Worm (Caenorhabditis elegans): ENCODE data around the gene C27H5.6.

The C27H5.6 gene

DNA sequence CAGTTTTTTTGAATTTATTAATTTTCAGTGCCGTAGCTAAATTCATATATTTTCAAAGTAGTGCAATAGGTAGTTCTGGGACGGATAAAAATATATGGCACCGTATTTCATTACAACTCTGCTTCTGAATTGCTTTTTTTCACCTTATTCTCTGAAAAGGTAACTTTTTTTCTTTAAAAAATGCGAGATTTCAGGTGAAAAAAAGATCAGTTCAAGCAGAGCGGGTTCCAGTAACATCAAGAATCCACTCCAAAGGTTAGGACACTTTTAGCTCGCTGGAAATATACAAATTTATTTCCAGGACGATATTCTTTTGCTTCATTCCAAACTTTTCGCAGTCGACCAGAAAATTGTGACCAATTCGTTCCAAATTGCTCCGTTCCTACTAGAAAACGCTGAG lies 38.9 kb downstream of the C27H5.6 start, which contains the start of gene T07F8.1:
Gene T07F8.1, plus strand, starts transcription at position 301 of the 400 bp plus-strand sequence.
- TF ChIP-seq ref-1 (GFP tag; conservative IDR thresholded peaks at IDR 0.05) (no peak), T22C8.4 (GFP tag; IDR thresholded peaks at IDR 0.05) (no peak), cog-1 (tag; optimal IDR thresholded peaks at IDR 0.05) (no peak), klf-2 (GFP tag; conservative IDR thresholded peaks at IDR 0.05) (no peak), tab-1 (GFP tag; IDR thresholded peaks at IDR 0.05) (no peak), ztf-23 (GFP tag; IDR thresholded peaks at IDR 0.05) (no peak), ztf-29 (GFP tag; IDR thresholded peaks at IDR 0.05) (no peak), med-1 (GFP tag; optimal IDR thresholded peaks at IDR 0.05; ENCODE audit: insufficient read depth) (no peak), flt-1 (GFP tag; IDR thresholded peaks at IDR 0.05) (no peak)

DNA sequence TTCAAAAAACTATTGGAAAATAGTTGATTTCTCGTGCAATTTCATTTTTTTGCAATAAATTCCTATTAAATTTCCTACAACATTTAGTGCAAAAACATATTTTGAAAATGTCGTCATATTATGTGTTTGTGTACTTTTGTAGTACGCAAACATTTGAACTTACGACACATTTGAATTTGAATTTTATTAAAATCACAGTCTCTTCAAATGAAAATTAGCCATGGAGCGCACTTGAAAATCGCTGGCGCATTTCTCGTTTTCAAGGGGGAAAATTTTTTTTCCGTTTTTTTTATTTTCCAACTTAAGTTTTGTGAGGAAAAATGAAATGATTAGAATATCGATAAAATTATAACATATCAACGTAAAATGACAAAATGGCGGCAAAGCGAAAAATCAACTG lies 39.5 kb downstream of the C27H5.6 start:
- no peak for TF ChIP-seq ref-1 (GFP tag; conservative IDR thresholded peaks at IDR 0.05)

DNA sequence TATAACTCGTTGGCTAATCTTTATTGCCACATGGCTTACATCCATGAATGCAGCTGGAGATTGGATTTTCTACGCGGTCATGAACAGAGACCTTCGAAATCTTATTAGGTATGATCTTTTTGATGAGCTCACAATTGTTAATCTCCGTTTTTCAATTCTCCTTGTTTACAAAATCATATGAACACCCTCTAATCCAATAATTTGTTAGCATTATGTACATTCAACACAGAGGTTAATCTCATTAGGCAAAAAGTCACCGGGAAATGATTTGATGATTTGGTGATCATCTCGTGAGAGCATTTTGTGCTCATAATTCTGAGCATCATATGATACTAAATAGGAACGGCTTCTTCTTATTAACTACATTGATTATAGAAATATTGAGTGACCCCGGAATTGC lies 40.8 kb downstream of the C27H5.6 start:
- no peak for TF ChIP-seq klf-2 (GFP tag; conservative IDR thresholded peaks at IDR 0.05)
- TF ChIP-seq flt-1 (GFP tag; IDR thresholded peaks at IDR 0.05) = no peak
- TF ChIP-seq T22C8.4 (GFP tag; IDR thresholded peaks at IDR 0.05) = no peak
- no peak for TF ChIP-seq ztf-29 (GFP tag; IDR thresholded peaks at IDR 0.05)
- no peak for TF ChIP-seq med-1 (GFP tag; optimal IDR thresholded peaks at IDR 0.05; ENCODE audit: insufficient read depth)
- TF ChIP-seq ztf-23 (GFP tag; IDR thresholded peaks at IDR 0.05) = no peak
- TF ChIP-seq ref-1 (GFP tag; conservative IDR thresholded peaks at IDR 0.05) = no peak
- TF ChIP-seq tab-1 (GFP tag; IDR thresholded peaks at IDR 0.05) = no peak
- no peak for TF ChIP-seq cog-1 (tag; optimal IDR thresholded peaks at IDR 0.05)

DNA sequence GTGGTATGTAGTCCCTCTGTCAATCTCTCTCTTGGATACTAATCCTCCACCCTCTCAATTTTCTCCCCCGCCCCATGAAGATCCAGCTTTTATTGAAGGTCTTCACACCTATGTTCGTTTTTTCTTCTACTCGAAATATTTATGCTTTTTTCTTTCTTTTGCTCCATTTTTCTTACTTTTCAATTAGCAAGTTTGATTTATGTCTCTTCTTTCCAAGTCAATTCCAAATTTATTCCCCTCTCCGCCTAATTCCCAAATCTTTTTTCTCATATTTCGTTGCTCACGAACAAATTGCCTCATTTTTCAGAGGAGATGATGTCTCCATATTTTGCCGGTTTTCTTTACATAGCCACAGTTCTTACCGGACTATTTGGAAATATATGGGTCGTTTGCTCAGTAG lies 42.7 kb downstream of the C27H5.6 start, which contains the start of gene npr-31:
Gene npr-31, plus strand, starts transcription at position 301 of the 400 bp plus-strand sequence.
- no peak for TF ChIP-seq ztf-23 (GFP tag; IDR thresholded peaks at IDR 0.05)

DNA sequence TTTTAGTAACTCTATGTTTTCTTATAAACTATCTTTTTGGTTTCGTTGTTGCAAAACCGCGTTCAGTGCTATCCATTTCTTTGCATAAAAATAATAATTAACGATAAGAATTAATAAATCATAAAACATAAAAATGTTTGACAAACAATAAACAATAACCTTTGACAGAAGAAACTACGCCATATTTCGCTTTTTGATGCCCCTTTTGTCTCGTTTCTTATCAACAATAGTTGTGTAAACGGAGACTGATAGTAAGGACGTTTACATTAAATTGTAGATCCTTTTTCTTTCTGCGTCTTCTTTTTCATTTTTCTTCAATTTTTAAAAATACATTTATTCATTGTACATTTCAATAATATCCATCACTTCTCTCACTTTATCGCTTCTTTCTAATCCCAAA lies 47.9 kb downstream of the C27H5.6 start:
- TF ChIP-seq T22C8.4 (GFP tag; IDR thresholded peaks at IDR 0.05) (no peak), ztf-23 (GFP tag; IDR thresholded peaks at IDR 0.05) (no peak), klf-2 (GFP tag; conservative IDR thresholded peaks at IDR 0.05) (no peak), flt-1 (GFP tag; IDR thresholded peaks at IDR 0.05) (no peak), cog-1 (tag; optimal IDR thresholded peaks at IDR 0.05) (no peak), ref-1 (GFP tag; conservative IDR thresholded peaks at IDR 0.05) (no peak), med-1 (GFP tag; optimal IDR thresholded peaks at IDR 0.05; ENCODE audit: insufficient read depth) (no peak)
